Fruit fly (Drosophila melanogaster) whole organism, pupa: ENCODE results near the gene Sk1.

ENCODE experiments used
- CG10348 ChIP-seq: fragments of 200-800 bp; sonication (Bioruptor generic); IDR thresholded peaks from 2 replicates; pipeline ENCODE4 v1.3.6; 2022; ENCODE audit warnings: missing biosample characterization, missing genetic modification characterization
- CG12605 ChIP-seq: fragments of 200-800 bp; sonication (Bioruptor generic); IDR thresholded peaks from 2 replicates; pipeline ENCODE4 v1.3.6; 2022; ENCODE audit warnings: missing biosample characterization, missing genetic modification characterization
- CG13204 ChIP-seq: fragments of 200-800 bp; sonication (Bioruptor generic); optimal IDR thresholded peaks from 2 replicates; lab custom pipeline; 2018; ENCODE audit warnings: missing biosample characterization, mild to moderate bottlenecking, missing genetic modification characterization, moderate library complexity
- CG14655 ChIP-seq: fragments of 200-800 bp; sonication (Bioruptor generic); optimal IDR thresholded peaks from 3 replicates; lab custom pipeline; 2017; ENCODE audit warnings: mild to moderate bottlenecking, missing biosample characterization, missing genetic modification reagents, missing genetic modification characterization
- CG15710 ChIP-seq: fragments of 200-800 bp; sonication (Bioruptor generic); optimal IDR thresholded peaks from 2 replicates; lab custom pipeline; 2018; ENCODE audit warnings: missing biosample characterization, mild to moderate bottlenecking, missing genetic modification characterization, moderate library complexity
- CG17806 ChIP-seq: fragments of 200-800 bp; sonication (Bioruptor generic); optimal IDR thresholded peaks from 2 replicates; lab custom pipeline; 2018; ENCODE audit warnings: missing biosample characterization, mild to moderate bottlenecking, missing genetic modification characterization, moderate library complexity
- CG32121 ChIP-seq: fragments of 200-800 bp; sonication (Bioruptor generic); IDR thresholded peaks from 2 replicates; pipeline ENCODE4 v1.3.6; 2022; ENCODE audit warnings: missing biosample characterization, missing genetic modification characterization
- CG34367 ChIP-seq: fragments of 200-800 bp; sonication (Bioruptor generic); optimal IDR thresholded peaks from 2 replicates; lab custom pipeline; 2018; ENCODE audit warnings: missing biosample characterization, mild to moderate bottlenecking, missing genetic modification characterization
- CG4496 ChIP-seq: fragments of 200-800 bp; sonication (Bioruptor generic); IDR thresholded peaks from 3 replicates; pipeline ENCODE4 v1.3.6; 2022; ENCODE audit warnings: missing biosample characterization, missing genetic modification characterization
- CG8159 ChIP-seq: fragments of 200-800 bp; sonication (Bioruptor generic); optimal IDR thresholded peaks from 3 replicates; lab custom pipeline; 2018; ENCODE audit warnings: missing biosample characterization, mild to moderate bottlenecking, missing genetic modification characterization, moderate library complexity
- CG8301 ChIP-seq: fragments of 200-800 bp; sonication (Bioruptor generic); optimal IDR thresholded peaks from 2 replicates; lab custom pipeline; 2018; ENCODE audit warnings: missing biosample characterization, mild to moderate bottlenecking, missing genetic modification characterization
- CG9948 ChIP-seq: fragments of 200-800 bp; sonication (Bioruptor generic); optimal IDR thresholded peaks from 2 replicates; lab custom pipeline; 2018; ENCODE audit warnings: missing biosample characterization, mild to moderate bottlenecking, missing genetic modification characterization, moderate library complexity
- D1 ChIP-seq: fragments of 200-800 bp; sonication (Bioruptor generic); optimal IDR thresholded peaks from 2 replicates; lab custom pipeline; 2018; ENCODE audit warnings: missing biosample characterization, mild to moderate bottlenecking, missing genetic modification characterization, moderate library complexity
- EcR ChIP-seq: fragments of 200-800 bp; sonication (Bioruptor generic); optimal IDR thresholded peaks from 3 replicates; lab custom pipeline; 2019; ENCODE audit warnings: missing biosample characterization, missing genetic modification characterization, mild to moderate bottlenecking, moderate library complexity, missing genetic modification reagents
- Ets98B ChIP-seq: fragments of 200-800 bp; sonication (Bioruptor generic); IDR thresholded peaks from 2 replicates; pipeline ENCODE4 v1.3.6; 2022; ENCODE audit warnings: missing biosample characterization, missing genetic modification characterization
- Pif1A ChIP-seq: fragments of 200-800 bp; sonication (Bioruptor generic); optimal IDR thresholded peaks from 3 replicates; lab custom pipeline; 2016; ENCODE audit warnings: missing biosample characterization, missing genetic modification characterization
- Pif1B ChIP-seq: fragments of 200-800 bp; sonication (Bioruptor generic); optimal IDR thresholded peaks from 3 replicates; lab custom pipeline; 2016; ENCODE audit warnings: missing biosample characterization, missing genetic modification characterization
- Snoo ChIP-seq: fragments of 200-800 bp; sonication (Bioruptor generic); optimal IDR thresholded peaks from 3 replicates; lab custom pipeline; 2017; ENCODE audit warnings: missing biosample characterization, mild to moderate bottlenecking, missing genetic modification characterization, inconsistent platforms
- fd96Ca ChIP-seq: fragments of 200-800 bp; sonication (Bioruptor generic); IDR thresholded peaks from 3 replicates; pipeline ENCODE4 v1.3.6; 2022; ENCODE audit warnings: missing biosample characterization, missing genetic modification characterization
- gl ChIP-seq: fragments of 200-800 bp; sonication (Bioruptor generic); optimal IDR thresholded peaks from 2 replicates; lab custom pipeline; 2018; ENCODE audit warnings: missing biosample characterization, mild to moderate bottlenecking, missing genetic modification characterization
- rn ChIP-seq: fragments of 200-800 bp; sonication (Bioruptor generic); IDR thresholded peaks from 2 replicates; pipeline ENCODE4 v1.3.6; 2022; ENCODE audit warnings: missing biosample characterization, missing genetic modification characterization

Sk1 gene

dm6 chrX:11441829-11442634, at the start of gene Sk1:
Gene Sk1, plus strand, starts transcription at chrX:11442539.
- TF ChIP-seq CG15710 (tag; lab: Kevin White, UChicago) (no peak), D1 (no peak), CG4496 (0 out of 3 replicates have a peak, but pooled peaks have one; percentile 12), Snoo (tag; lab: Kevin White, UChicago) (peak; percentile 19), Pif1A (GFP tag; lab: Kevin White, UChicago) (no peak)

dm6 chrX:11393003-11393620, 49.2 kb upstream of the Sk1 start:
- TF ChIP-seq fd96Ca (GFP tag; lab: Robert Waterston, UW) (no peak), CG13204 (GFP tag; lab: Kevin White, UChicago) (no peak), CG8159 (tag; lab: Kevin White, UChicago) (no peak), CG34367 (tag; lab: Kevin White, UChicago) (no peak), Snoo (tag; lab: Kevin White, UChicago) (no peak), EcR (GFP tag; lab: Kevin White, UChicago) (no peak), Pif1B (no peak), CG9948 (tag; lab: Kevin White, UChicago) (no peak), CG17806 (no peak), rn (GFP tag; lab: Robert Waterston, UW) (no peak), CG4496 (0 out of 3 replicates have a peak, but pooled peaks have one; percentile 11), CG32121 (GFP tag; lab: Robert Waterston, UW) (peak; percentile 50; the same call in 1 of the 2 replicates), CG12605 (GFP tag; lab: Robert Waterston, UW) (no peak), Ets98B (GFP tag; lab: Robert Waterston, UW) (no peak), CG15710 (tag; lab: Kevin White, UChicago) (no peak), Pif1A (GFP tag; lab: Kevin White, UChicago) (no peak)

- no peak for TF ChIP-seq rn (GFP tag; lab: Robert Waterston, UW)
Observed at dm6 chrX:11404247-11404646, 38.1 kb upstream of the Sk1 start.

dm6 chrX:11409647-11410046, 32.7 kb upstream of the Sk1 start, which contains the start of gene CG15196:
Gene CG15196, plus strand, starts transcription at chrX:11409947.
- TF ChIP-seq CG4496 (no peak), Snoo (tag; lab: Kevin White, UChicago) (no peak), CG8159 (tag; lab: Kevin White, UChicago) (no peak), gl (tag; lab: Kevin White, UChicago) (no peak), CG10348 (GFP tag; lab: Robert Waterston, UW) (no peak), CG32121 (GFP tag; lab: Robert Waterston, UW) (no peak), CG34367 (tag; lab: Kevin White, UChicago) (no peak), CG14655 (GFP tag; lab: Kevin White, UChicago) (no peak)

- no peak for TF ChIP-seq fd96Ca (GFP tag; lab: Robert Waterston, UW)
- TF ChIP-seq EcR (GFP tag; lab: Kevin White, UChicago), result no peak
- no peak for TF ChIP-seq Ets98B (GFP tag; lab: Robert Waterston, UW)
- TF ChIP-seq CG10348 (GFP tag; lab: Robert Waterston, UW), result no peak
Observed at dm6 chrX:11413090-11413489, 29.2 kb upstream of the Sk1 start, which contains the start of gene Gr10b. Gene Gr10b, minus strand, starts transcription at chrX:11413190.

dm6 chrX:11417322-11417721, 25.0 kb upstream of the Sk1 start, which contains the start of the genes Gr10a and Or10a:
Gene Gr10a, minus strand, starts transcription at chrX:11417422.
Gene Or10a, minus strand, starts transcription at chrX:11417422.
- TF ChIP-seq EcR (GFP tag; lab: Kevin White, UChicago), result no peak
- no peak for TF ChIP-seq Snoo (tag; lab: Kevin White, UChicago)
- no peak for TF ChIP-seq CG34367 (tag; lab: Kevin White, UChicago)
- no peak for TF ChIP-seq CG8301 (tag; lab: Kevin White, UChicago)
- no peak for TF ChIP-seq CG13204 (GFP tag; lab: Kevin White, UChicago)
- TF ChIP-seq fd96Ca (GFP tag; lab: Robert Waterston, UW), result no peak
- TF ChIP-seq CG17806, result no peak
- no peak for TF ChIP-seq D1
- no peak for TF ChIP-seq CG15710 (tag; lab: Kevin White, UChicago)
- no peak for TF ChIP-seq CG10348 (GFP tag; lab: Robert Waterston, UW)
- TF ChIP-seq rn (GFP tag; lab: Robert Waterston, UW), result no peak
- TF ChIP-seq Ets98B (GFP tag; lab: Robert Waterston, UW), result no peak
- TF ChIP-seq CG8159 (tag; lab: Kevin White, UChicago), result no peak
- TF ChIP-seq gl (tag; lab: Kevin White, UChicago), result no peak
- no peak for TF ChIP-seq CG4496
- no peak for TF ChIP-seq CG32121 (GFP tag; lab: Robert Waterston, UW)
- TF ChIP-seq CG12605 (GFP tag; lab: Robert Waterston, UW), result no peak
- TF ChIP-seq Pif1A (GFP tag; lab: Kevin White, UChicago), result no peak
- no peak for TF ChIP-seq CG9948 (tag; lab: Kevin White, UChicago)
